Worm (Caenorhabditis elegans): ENCODE measurements around the gene ttbk-5.
A peak's percentile ranks its signal among the peaks of the same experiment; 100 is the strongest.

Gene ttbk-5

ce11 chrIV:10128906-10129386 is 38.5 kb downstream of the ttbk-5 start, which contains the start of the genes gtbp-1 and K08F4.3:
TSS of gene gtbp-1 (minus strand) at chrIV:10128956.
TSS of gene K08F4.3 (plus strand) at chrIV:10129257.
- no peak for TF ChIP-seq zip-8 (tag; optimal IDR thresholded peaks at IDR 0.05)
- peak; percentile 52 for TF ChIP-seq ceh-39 (tag; optimal IDR thresholded peaks at IDR 0.05)
- TF ChIP-seq hlh-1 (tag; optimal IDR thresholded peaks at IDR 0.05): peak; percentile 6
- peak; percentile 74 for TF ChIP-seq mep-1 (tag; optimal IDR thresholded peaks at IDR 0.05)
- peak; percentile 23 for TF ChIP-seq M03D4.4 (tag; optimal IDR thresholded peaks at IDR 0.05)
- TF ChIP-seq lsy-2 (tag; optimal IDR thresholded peaks at IDR 0.05): peak; percentile 73
- TF ChIP-seq lin-13 (tag; optimal IDR thresholded peaks at IDR 0.05): peak; percentile 57
- no peak for TF ChIP-seq mls-2 (tag; optimal IDR thresholded peaks at IDR 0.05)
- TF ChIP-seq unc-120 (tag; optimal IDR thresholded peaks at IDR 0.05; ENCODE audit: poor library complexity, severe bottlenecking): peak; percentile 74
- TF ChIP-seq nhr-237 (tag; optimal IDR thresholded peaks at IDR 0.05): peak; percentile 39
- peak; percentile 47 for TF ChIP-seq pha-4 (tag; optimal IDR thresholded peaks at IDR 0.05)

ce11 chrIV:10129957-10130356 is 39.5 kb downstream of the ttbk-5 start, which contains the start of gene glt-3:
TSS of gene glt-3 (plus strand) at chrIV:10130257.
- TF ChIP-seq cnd-1 (tag; optimal IDR thresholded peaks at IDR 0.05): no peak
- no peak for TF ChIP-seq blmp-1 (tag; optimal IDR thresholded peaks at IDR 0.05)
- no peak for TF ChIP-seq lin-32 (GFP tag; optimal IDR thresholded peaks at IDR 0.05)
- TF ChIP-seq sem-2 (GFP tag; optimal IDR thresholded peaks at IDR 0.05): no peak

DNA sequence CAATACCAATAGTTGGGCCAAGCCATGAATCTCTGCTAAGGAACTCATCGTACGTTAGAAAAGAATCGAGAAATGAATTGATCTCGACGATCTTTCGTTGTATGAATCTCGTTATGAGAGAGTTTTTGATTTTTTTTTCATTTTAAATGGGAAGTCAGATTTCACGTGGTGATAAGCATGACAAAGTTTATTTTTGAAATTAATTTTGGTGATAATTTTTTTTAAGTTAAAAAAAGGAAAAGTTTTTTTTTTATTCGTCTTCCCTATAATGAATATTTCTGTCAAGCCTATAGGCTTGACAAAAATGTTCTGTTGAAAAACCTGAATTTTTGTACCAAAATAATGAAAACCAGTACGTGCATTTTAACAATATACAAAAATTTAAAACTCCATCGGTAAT is 45.4 kb downstream of the ttbk-5 start, which contains the start of gene K08F4.5:
Gene K08F4.5 (minus strand): TSS at position 101 of the 400 bp plus-strand sequence.
- no peak for TF ChIP-seq sem-2 (GFP tag; optimal IDR thresholded peaks at IDR 0.05)
- TF ChIP-seq tbx-8 (GFP tag; optimal IDR thresholded peaks at IDR 0.05): no peak
- TF ChIP-seq ceh-43 (GFP tag; optimal IDR thresholded peaks at IDR 0.05): no peak
- no peak for TF ChIP-seq mab-5 (tag; optimal IDR thresholded peaks at IDR 0.05)
- no peak for TF ChIP-seq nhr-12 (tag; optimal IDR thresholded peaks at IDR 0.05)
- no peak for TF ChIP-seq unc-39 (tag; optimal IDR thresholded peaks at IDR 0.05)
- no peak for TF ChIP-seq nhr-237 (tag; optimal IDR thresholded peaks at IDR 0.05)
- no peak for TF ChIP-seq zip-8 (tag; optimal IDR thresholded peaks at IDR 0.05)
- no peak for TF ChIP-seq elt-1 (tag; optimal IDR thresholded peaks at IDR 0.05; ENCODE audit: borderline replicate concordance, insufficient read depth)
- TF ChIP-seq drap-1 (GFP tag; optimal IDR thresholded peaks at IDR 0.05): no peak
- no peak for TF ChIP-seq blmp-1 (tag; optimal IDR thresholded peaks at IDR 0.05)

DNA sequence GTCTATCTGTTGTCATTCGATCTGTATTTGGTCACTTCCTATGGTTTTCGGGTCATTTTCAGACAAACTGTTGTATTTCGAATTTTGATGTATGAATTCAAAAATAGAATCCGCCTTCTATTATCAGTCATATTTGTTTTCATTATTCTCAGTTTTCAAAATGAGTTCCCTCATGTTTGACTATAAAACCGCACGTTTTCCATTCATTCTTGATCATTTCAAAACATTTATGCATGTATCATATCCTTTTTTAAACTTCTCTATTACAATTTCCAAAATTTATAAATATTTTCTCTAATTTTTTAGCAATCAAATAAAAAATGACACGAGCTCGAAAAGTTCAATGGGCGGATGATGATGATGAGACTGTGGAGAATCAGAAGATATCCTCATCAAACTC is 47.3 kb downstream of the ttbk-5 start, which contains the start of gene K08F4.12:
Gene K08F4.12 (plus strand): TSS at position 301 of the 400 bp plus-strand sequence.
- TF ChIP-seq M03D4.4 (tag; optimal IDR thresholded peaks at IDR 0.05): no peak
- no peak for TF ChIP-seq ztf-11 (tag; optimal IDR thresholded peaks at IDR 0.05)
- no peak for TF ChIP-seq ham-2 (GFP tag; optimal IDR thresholded peaks at IDR 0.05)
- no peak for TF ChIP-seq mep-1 (tag; optimal IDR thresholded peaks at IDR 0.05)
- TF ChIP-seq snpc-4 (tag; optimal IDR thresholded peaks at IDR 0.05): no peak
- no peak for TF ChIP-seq ceh-43 (GFP tag; optimal IDR thresholded peaks at IDR 0.05)

DNA sequence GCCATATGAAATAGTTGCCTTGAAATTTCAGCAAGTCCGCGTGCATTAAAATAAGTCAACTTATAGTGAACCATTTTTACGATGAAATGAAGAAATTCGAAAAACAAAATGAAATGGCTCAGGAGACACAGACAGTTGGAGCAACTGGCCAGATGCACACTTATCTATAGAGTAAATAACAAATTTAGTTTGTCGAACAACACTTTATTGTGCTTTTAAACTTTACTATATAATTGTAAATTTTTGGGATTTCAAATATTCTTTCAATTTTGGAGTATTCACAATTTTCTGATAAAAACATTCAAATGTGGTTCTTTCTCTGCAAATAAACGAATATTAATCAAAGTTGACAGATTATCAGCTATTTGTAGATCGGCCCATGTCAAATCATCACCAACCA is 49.7 kb downstream of the ttbk-5 start, which contains the start of gene gst-3:
Gene gst-3 (minus strand): TSS at position 101 of the 400 bp plus-strand sequence.
- TF ChIP-seq unc-39 (tag; optimal IDR thresholded peaks at IDR 0.05) (no peak), cnd-1 (tag; optimal IDR thresholded peaks at IDR 0.05) (no peak), nhr-2 (tag; optimal IDR thresholded peaks at IDR 0.05) (no peak), tbx-8 (GFP tag; optimal IDR thresholded peaks at IDR 0.05) (no peak), lin-32 (GFP tag; optimal IDR thresholded peaks at IDR 0.05) (no peak), mep-1 (tag; optimal IDR thresholded peaks at IDR 0.05) (no peak), mls-2 (tag; optimal IDR thresholded peaks at IDR 0.05) (no peak), elt-3 (tag; optimal IDR thresholded peaks at IDR 0.05) (no peak), snpc-4 (tag; optimal IDR thresholded peaks at IDR 0.05) (no peak), sptf-1 (tag; optimal IDR thresholded peaks at IDR 0.05) (no peak), ceh-39 (tag; optimal IDR thresholded peaks at IDR 0.05) (no peak)

Measured in whole organism, mixed stage, embryonic.